Fruit fly (Drosophila melanogaster) whole organism, adult: ENCODE measurements around the gene CG15196.

Experiments
- CG11617 ChIP-seq: fragments of 200-800 bp; sonication (Bioruptor generic); optimal IDR thresholded peaks from 2 replicates; lab custom pipeline; 2017; ENCODE audit warnings: mild to moderate bottlenecking, missing biosample characterization, missing genetic modification reagents, missing genetic modification characterization
- CG12768 ChIP-seq: fragments of 200-800 bp; sonication (Bioruptor generic); optimal IDR thresholded peaks from 2 replicates; lab custom pipeline; 2017; ENCODE audit warnings: missing biosample characterization, missing genetic modification characterization, mild to moderate bottlenecking, moderate library complexity, missing genetic modification reagents
- CG14711 ChIP-seq: fragments of 200-800 bp; sonication (Bioruptor generic); optimal IDR thresholded peaks from 2 replicates; lab custom pipeline; 2018; ENCODE audit warnings: missing biosample characterization, mild to moderate bottlenecking, missing genetic modification characterization, moderate library complexity
- CG1620 ChIP-seq: fragments of 200-800 bp; sonication (Bioruptor generic); optimal IDR thresholded peaks from 2 replicates; lab custom pipeline; 2016; ENCODE audit warnings: missing biosample characterization, missing genetic modification characterization
- CG33017 ChIP-seq: fragments of 200-800 bp; sonication (Bioruptor generic); optimal IDR thresholded peaks from 2 replicates; lab custom pipeline; 2018; ENCODE audit warnings: missing biosample characterization, mild to moderate bottlenecking, missing genetic modification characterization, moderate library complexity
- CG5204 ChIP-seq: fragments of 200-800 bp; sonication (Bioruptor generic); optimal IDR thresholded peaks from 2 replicates; lab custom pipeline; 2016; ENCODE audit warnings: missing biosample characterization, missing genetic modification characterization
- CG7045 ChIP-seq: fragments of 200-800 bp; sonication (Bioruptor generic); optimal IDR thresholded peaks from 2 replicates; lab custom pipeline; 2017; ENCODE audit warnings: missing biosample characterization, mild to moderate bottlenecking, missing genetic modification characterization
- CG7101 ChIP-seq: fragments of 200-800 bp; sonication (Bioruptor generic); optimal IDR thresholded peaks from 2 replicates; lab custom pipeline; 2018; ENCODE audit warnings: missing biosample characterization, mild to moderate bottlenecking, missing genetic modification characterization, moderate library complexity
- Clk ChIP-seq: fragments of 200-800 bp; sonication (Bioruptor generic); optimal IDR thresholded peaks from 2 replicates; lab custom pipeline; 2017; ENCODE audit warnings: missing biosample characterization, missing genetic modification characterization
- Crg-1 ChIP-seq: fragments of 200-800 bp; sonication (Bioruptor generic); optimal IDR thresholded peaks from 2 replicates; lab custom pipeline; 2016; ENCODE audit warnings: missing biosample characterization, missing genetic modification characterization
- Hr96 ChIP-seq: fragments of 200-800 bp; sonication (Bioruptor generic); optimal IDR thresholded peaks from 2 replicates; lab custom pipeline; 2016; ENCODE audit warnings: missing biosample characterization, missing genetic modification characterization
- Mnt ChIP-seq: fragments of 200-800 bp; sonication (Bioruptor generic); optimal IDR thresholded peaks from 2 replicates; lab custom pipeline; 2016; ENCODE audit warnings: missing biosample characterization, mild to moderate bottlenecking, missing genetic modification characterization
- bab1 ChIP-seq: fragments of 200-800 bp; sonication (Bioruptor generic); optimal IDR thresholded peaks from 3 replicates; lab custom pipeline; 2019; ENCODE audit warnings: missing biosample characterization, mild to moderate bottlenecking, missing genetic modification characterization, moderate library complexity
- cic ChIP-seq: fragments of 200-800 bp; sonication (Bioruptor generic); optimal IDR thresholded peaks from 2 replicates; lab custom pipeline; 2017; ENCODE audit warnings: missing biosample characterization, mild to moderate bottlenecking, missing genetic modification characterization, moderate library complexity
- cnc ChIP-seq, 2 experiments: fragments of >200 bp; optimal IDR thresholded peaks; 2 replicates each; lab custom pipeline; 2017
- kay ChIP-seq: fragments of 200-800 bp; sonication (Bioruptor generic); peaks from one replicate; lab custom pipeline; 2016; ENCODE audit warnings: missing biosample characterization, missing genetic modification characterization, borderline replicate concordance
- ovo ChIP-seq: fragments of 200-800 bp; sonication (Bioruptor generic); optimal IDR thresholded peaks from 2 replicates; lab custom pipeline; 2016; ENCODE audit warnings: missing biosample characterization, missing genetic modification characterization
- pad ChIP-seq: fragments of 200-800 bp; sonication (Bioruptor generic); optimal IDR thresholded peaks from 3 replicates; lab custom pipeline; 2017; ENCODE audit warnings: missing biosample characterization, missing genetic modification characterization, mild to moderate bottlenecking, moderate library complexity, missing genetic modification reagents
- tj ChIP-seq: fragments of 200-800 bp; sonication (Bioruptor generic); optimal IDR thresholded peaks from 3 replicates; lab custom pipeline; 2017; ENCODE audit warnings: missing biosample characterization, mild to moderate bottlenecking, missing genetic modification characterization, moderate library complexity
- toe ChIP-seq: fragments of 200-800 bp; sonication (Bioruptor generic); optimal IDR thresholded peaks from 2 replicates; lab custom pipeline; 2016; ENCODE audit warnings: missing biosample characterization, missing genetic modification characterization

CG15196 gene

DNA sequence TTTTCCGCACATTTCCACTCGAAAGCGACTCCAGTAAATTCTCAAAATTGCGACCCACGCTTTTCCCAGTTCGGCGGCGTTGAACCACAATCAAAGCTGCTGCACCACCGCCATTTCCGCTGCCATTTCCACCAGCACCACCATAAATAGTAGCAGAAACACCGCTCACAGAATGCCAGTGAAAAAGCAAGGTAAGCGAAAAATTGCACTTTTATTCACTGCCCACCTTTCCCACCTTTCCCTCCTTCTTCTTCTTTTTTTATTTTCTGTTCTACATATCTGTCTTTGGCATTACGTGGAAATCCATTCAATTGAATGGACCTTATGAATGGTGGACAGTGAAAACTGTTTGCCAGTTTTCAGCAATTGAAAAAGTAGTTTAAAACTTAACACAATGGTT lies 35.4 kb upstream of the CG15196 start:
- TF ChIP-seq ovo (GFP tag; lab: Kevin White, UChicago), result no peak
- TF ChIP-seq tj (GFP tag; lab: Kevin White, UChicago), result peak; percentile 95

DNA sequence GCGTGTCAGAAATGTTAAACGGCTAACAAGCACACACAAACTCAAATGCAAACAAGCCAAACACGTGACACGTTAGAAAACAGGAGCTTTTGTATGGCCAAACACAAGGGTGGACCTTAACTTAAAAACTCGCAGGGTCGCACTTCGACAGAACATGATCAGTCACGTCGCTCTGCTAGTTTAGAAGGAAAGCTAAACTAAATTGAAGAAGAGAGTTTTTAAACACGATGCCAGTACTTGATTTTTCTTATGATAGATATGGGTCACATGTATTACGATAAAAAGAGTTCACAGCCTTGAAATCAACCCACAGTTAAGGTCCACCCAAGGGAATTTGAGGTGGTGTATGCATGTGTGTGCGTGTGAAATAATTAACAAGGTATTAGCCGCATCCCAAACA lies 31.4 kb upstream of the CG15196 start:
- peak; percentile 15 for TF ChIP-seq CG5204 (GFP tag; lab: Kevin White, UChicago)
- no peak for TF ChIP-seq cic (GFP tag; lab: Kevin White, UChicago)
- peak; percentile 72 for TF ChIP-seq CG7101
- no peak for TF ChIP-seq cnc (optimal IDR thresholded peaks at IDR 0.05; lab: Kevin White, UChicago)
- no peak for TF ChIP-seq bab1
- no peak for TF ChIP-seq toe (GFP tag; lab: Kevin White, UChicago)
- no peak for TF ChIP-seq Crg-1 (GFP tag; lab: Kevin White, UChicago)
- no peak for TF ChIP-seq CG14711
- no peak for TF ChIP-seq CG1620 (GFP tag; lab: Kevin White, UChicago)
- no peak for TF ChIP-seq Mnt (GFP tag; lab: Kevin White, UChicago)
- TF ChIP-seq pad (GFP tag; lab: Kevin White, UChicago), result no peak
- no peak for TF ChIP-seq CG11617 (GFP tag; lab: Kevin White, UChicago)
- TF ChIP-seq Hr96 (GFP tag; lab: Kevin White, UChicago), result peak; percentile 9
- peak; percentile 11 for TF ChIP-seq CG7045 (GFP tag; lab: Kevin White, UChicago)
- TF ChIP-seq CG12768 (GFP tag; lab: Kevin White, UChicago), result no peak
- TF ChIP-seq kay (GFP tag; lab: Kevin White, UChicago), result no peak
- peak; percentile 41 for TF ChIP-seq CG33017 (tag; lab: Kevin White, UChicago)
- no peak for TF ChIP-seq ovo (GFP tag; lab: Kevin White, UChicago)
- TF ChIP-seq Clk (GFP tag; lab: Kevin White, UChicago), result no peak
- TF ChIP-seq tj (GFP tag; lab: Kevin White, UChicago), result no peak

DNA sequence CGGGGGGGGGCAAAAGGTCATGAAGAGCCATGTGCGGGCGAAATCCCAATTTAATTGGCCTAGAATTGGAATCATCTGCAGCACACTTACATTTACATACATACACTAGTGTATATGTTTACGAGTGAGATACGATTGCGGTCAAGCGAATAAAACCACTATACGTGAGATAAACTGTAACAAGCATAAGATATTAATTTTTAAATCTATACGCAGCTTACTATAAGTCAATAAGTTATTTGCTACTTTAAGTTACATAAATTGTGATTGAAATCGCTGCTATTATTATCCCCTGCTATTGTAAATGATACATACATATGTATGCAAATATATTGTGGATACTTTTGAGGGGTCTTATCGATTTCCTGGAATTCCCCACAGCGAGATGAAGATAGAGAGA lies 30.6 kb upstream of the CG15196 start:
- TF ChIP-seq CG12768 (GFP tag; lab: Kevin White, UChicago), result no peak
- TF ChIP-seq CG7101, result peak; percentile 72
- TF ChIP-seq CG7045 (GFP tag; lab: Kevin White, UChicago), result no peak
- peak; percentile 12 for TF ChIP-seq bab1
- TF ChIP-seq pad (GFP tag; lab: Kevin White, UChicago), result peak; percentile 28
- no peak for TF ChIP-seq CG5204 (GFP tag; lab: Kevin White, UChicago)
- no peak for TF ChIP-seq Crg-1 (GFP tag; lab: Kevin White, UChicago)
- TF ChIP-seq toe (GFP tag; lab: Kevin White, UChicago), result no peak
- peak; percentile 60 for TF ChIP-seq CG14711
- TF ChIP-seq CG1620 (GFP tag; lab: Kevin White, UChicago), result peak; percentile 39
- peak; percentile 28 for TF ChIP-seq CG33017 (tag; lab: Kevin White, UChicago)

DNA sequence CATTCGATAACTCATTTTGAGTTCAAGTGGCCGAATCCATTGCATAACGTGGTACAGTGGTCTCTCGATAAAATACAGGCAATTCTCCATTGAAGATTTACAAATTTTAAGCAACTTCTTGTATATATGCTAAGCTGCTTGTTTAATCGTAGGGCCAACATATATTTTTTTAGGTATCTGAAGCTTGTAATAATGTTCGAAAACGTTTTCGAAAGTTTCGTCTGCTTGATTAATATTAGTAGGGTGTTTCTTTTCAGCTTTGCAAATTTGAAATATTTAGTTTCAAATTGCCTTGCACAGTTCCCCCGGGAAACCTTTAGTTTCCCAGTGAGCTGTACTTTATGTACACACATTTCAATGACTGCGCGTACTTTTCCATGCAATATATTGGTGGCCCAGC lies 30.0 kb upstream of the CG15196 start:
- TF ChIP-seq pad (GFP tag; lab: Kevin White, UChicago) (no peak), CG7101 (peak; percentile 10)

DNA sequence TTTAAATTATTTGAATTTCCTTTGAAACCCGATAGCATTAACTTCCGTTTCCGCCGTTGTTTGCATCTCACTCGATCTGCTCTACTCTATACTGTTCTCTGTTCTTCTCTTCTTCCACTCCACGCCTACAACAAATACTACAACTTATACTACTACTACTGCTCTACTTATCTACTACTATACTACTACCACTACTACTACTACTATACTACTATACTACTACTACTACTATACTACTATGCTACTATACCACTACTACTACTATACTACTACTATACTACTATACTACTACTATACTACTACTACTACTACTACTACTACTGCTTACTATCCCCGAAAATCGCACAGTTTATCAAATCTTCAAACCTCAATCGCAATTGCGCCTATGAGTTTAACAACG lies 27.2 kb upstream of the CG15196 start:
- TF ChIP-seq CG14711 (no peak), Mnt (GFP tag; lab: Kevin White, UChicago) (no peak), cnc (optimal IDR thresholded peaks at IDR 0.05; lab: Kevin White, UChicago) (no peak), CG11617 (GFP tag; lab: Kevin White, UChicago) (no peak), Hr96 (GFP tag; lab: Kevin White, UChicago) (no peak), toe (GFP tag; lab: Kevin White, UChicago) (no peak), CG7045 (GFP tag; lab: Kevin White, UChicago) (no peak), CG5204 (GFP tag; lab: Kevin White, UChicago) (no peak), tj (GFP tag; lab: Kevin White, UChicago) (no peak), CG33017 (tag; lab: Kevin White, UChicago) (no peak), CG1620 (GFP tag; lab: Kevin White, UChicago) (no peak), CG12768 (GFP tag; lab: Kevin White, UChicago) (no peak), CG7101 (no peak), bab1 (no peak), Clk (GFP tag; lab: Kevin White, UChicago) (no peak), ovo (GFP tag; lab: Kevin White, UChicago) (no peak), Crg-1 (GFP tag; lab: Kevin White, UChicago) (no peak)

DNA sequence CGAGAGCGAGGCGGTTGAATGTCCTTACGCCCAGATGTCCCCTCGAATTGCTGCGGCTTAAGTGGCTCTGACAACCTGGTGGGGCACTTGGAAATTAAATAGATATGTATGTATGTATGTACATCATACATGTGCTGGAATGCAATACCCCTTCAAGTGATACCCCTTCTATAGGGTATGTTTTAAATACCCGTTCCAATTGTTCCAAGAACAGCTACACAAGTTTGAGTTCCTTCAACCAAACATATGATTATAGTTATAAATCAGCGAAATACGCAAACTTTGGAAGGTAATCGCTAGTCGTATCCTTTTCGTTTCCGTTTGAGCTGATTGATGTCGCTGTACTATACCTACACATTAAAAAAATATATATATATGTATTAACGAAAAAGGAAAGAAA lies 26.2 kb upstream of the CG15196 start:
- TF ChIP-seq ovo (GFP tag; lab: Kevin White, UChicago) (no peak), toe (GFP tag; lab: Kevin White, UChicago) (no peak), kay (GFP tag; lab: Kevin White, UChicago) (no peak), CG11617 (GFP tag; lab: Kevin White, UChicago) (no peak), tj (GFP tag; lab: Kevin White, UChicago) (no peak), CG5204 (GFP tag; lab: Kevin White, UChicago) (no peak), CG7045 (GFP tag; lab: Kevin White, UChicago) (no peak), CG14711 (no peak)

DNA sequence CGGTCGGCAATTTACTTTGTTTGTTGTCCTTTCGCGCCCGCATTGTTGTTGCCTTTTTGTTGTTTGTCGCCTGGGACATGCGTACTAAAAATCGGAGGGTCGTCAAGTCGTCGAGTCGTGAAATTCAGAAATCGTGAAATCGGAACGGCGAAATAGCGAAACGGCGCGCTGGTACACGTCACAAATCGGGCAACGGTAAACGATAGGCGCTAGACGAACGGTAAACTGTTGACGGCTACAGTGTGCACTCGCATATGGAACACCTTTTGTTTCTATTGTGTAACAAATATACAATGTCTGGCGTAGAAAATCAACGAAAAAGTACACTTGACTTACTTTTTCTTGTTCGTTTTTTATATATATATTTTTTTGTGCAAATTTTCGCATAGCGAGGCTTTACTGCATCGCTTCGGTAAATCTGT lies 25.7 kb upstream of the CG15196 start:
- TF ChIP-seq CG7045 (GFP tag; lab: Kevin White, UChicago) (peak; percentile 42), bab1 (no peak), CG12768 (GFP tag; lab: Kevin White, UChicago) (peak; percentile 4), ovo (GFP tag; lab: Kevin White, UChicago) (no peak), CG14711 (no peak), cic (GFP tag; lab: Kevin White, UChicago) (no peak), toe (GFP tag; lab: Kevin White, UChicago) (peak; percentile 27), CG1620 (GFP tag; lab: Kevin White, UChicago) (no peak), CG5204 (GFP tag; lab: Kevin White, UChicago) (peak; percentile 44), tj (GFP tag; lab: Kevin White, UChicago) (no peak), CG11617 (GFP tag; lab: Kevin White, UChicago) (peak; percentile 42), cnc (optimal IDR thresholded peaks at IDR 0.05; lab: Kevin White, UChicago) (no peak), CG33017 (tag; lab: Kevin White, UChicago) (peak; percentile 17), Mnt (GFP tag; lab: Kevin White, UChicago) (no peak), Hr96 (GFP tag; lab: Kevin White, UChicago) (no peak), pad (GFP tag; lab: Kevin White, UChicago) (no peak), CG7101 (peak; percentile 46), Clk (GFP tag; lab: Kevin White, UChicago) (no peak)
